Worm (Caenorhabditis elegans): Measurements from ENCODE around the gene srx-130.

DNA sequence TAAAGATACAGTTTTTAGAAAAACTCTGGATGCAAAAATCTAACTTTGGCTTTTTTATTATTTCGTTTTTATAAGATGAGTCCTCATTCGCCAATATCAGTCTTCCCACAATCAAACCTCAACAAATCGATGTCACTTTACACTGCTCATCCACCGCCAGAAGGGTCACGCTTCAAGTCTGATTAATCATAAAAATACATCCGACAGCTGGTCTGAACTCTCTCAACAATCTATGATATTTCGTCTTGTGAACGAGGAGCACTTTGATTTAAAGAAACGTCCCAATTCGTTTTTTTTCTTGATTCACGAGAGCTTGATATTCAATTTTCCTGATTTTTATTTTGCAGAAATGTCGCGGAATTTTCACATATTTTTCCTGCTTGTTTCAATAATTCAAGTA, 15.3 kb upstream of the srx-130 start, which contains the start of gene nrf-5:
- TF ChIP-seq C34B4.2 (tag; optimal IDR thresholded peaks at IDR 0.05) (no peak), lin-13 (GFP tag; optimal IDR thresholded peaks at IDR 0.05) (no peak), nhr-237 (tag; optimal IDR thresholded peaks at IDR 0.05) (no peak), unc-62 (GFP tag; optimal IDR thresholded peaks at IDR 0.05) (no peak), ama-1 (optimal IDR thresholded peaks at IDR 0.05) (no peak), fos-1 (tag; optimal IDR thresholded peaks at IDR 0.05) (no peak), hlh-4 (tag; optimal IDR thresholded peaks at IDR 0.05) (no peak), lsy-2 (tag; optimal IDR thresholded peaks at IDR 0.05) (no peak)

Measured in whole organism, L1 larva.